Fruit fly (Drosophila melanogaster) whole organism, embryonic: Measurements from ENCODE around the gene CG43093.

Experiments
- Atf6 ChIP-seq: fragments of 200-800 bp; sonication (Bioruptor generic); IDR thresholded peaks from 2 replicates; pipeline ENCODE4 v1.3.6; 2022; ENCODE audit warnings: missing biosample characterization, missing genetic modification characterization
- Awh ChIP-seq: fragments of 200-800 bp; sonication (Bioruptor generic); IDR thresholded peaks from 2 replicates; pipeline ENCODE4, ENCODE4 v1.3.6; 2022; ENCODE audit warnings: missing biosample characterization, missing genetic modification characterization
- CG12104 ChIP-seq: fragments of 200-800 bp; sonication (Bioruptor generic); optimal IDR thresholded peaks from 3 replicates; lab custom pipeline; 2016; ENCODE audit warnings: missing biosample characterization, missing genetic modification characterization
- CG12391 ChIP-seq: fragments of 200-800 bp; sonication (Bioruptor generic); optimal IDR thresholded peaks from 3 replicates; lab custom pipeline; 2018; ENCODE audit warnings: missing biosample characterization, mild to moderate bottlenecking, missing genetic modification characterization, moderate library complexity
- CG14441 ChIP-seq: fragments of 200-800 bp; sonication (Bioruptor generic); IDR thresholded peaks from 2 replicates; pipeline ENCODE4 v1.3.6; 2022; ENCODE audit warnings: missing biosample characterization, missing genetic modification characterization
- CG14667 ChIP-seq: fragments of 200-800 bp; sonication (Bioruptor generic); IDR thresholded peaks from 2 replicates; pipeline ENCODE4 v1.3.6; 2022; ENCODE audit warnings: missing biosample characterization, missing genetic modification characterization
- CG14965 ChIP-seq: fragments of 200-800 bp; sonication (Bioruptor generic); optimal IDR thresholded peaks from 2 replicates; lab custom pipeline; 2016; ENCODE audit warnings: missing biosample characterization, missing genetic modification characterization, borderline replicate concordance
- CG15269 ChIP-seq: fragments of 200-800 bp; sonication (Bioruptor generic); optimal IDR thresholded peaks from 2 replicates; lab custom pipeline; 2018; ENCODE audit warnings: missing biosample characterization, mild to moderate bottlenecking, missing genetic modification characterization, moderate library complexity
- CG1529 ChIP-seq: fragments of 200-800 bp; sonication (Bioruptor generic); optimal IDR thresholded peaks from 3 replicates; lab custom pipeline; 2018; ENCODE audit warnings: missing biosample characterization, missing genetic modification characterization
- CG16779 ChIP-seq: fragments of 200-800 bp; sonication (Bioruptor generic); IDR thresholded peaks from 2 replicates; pipeline ENCODE4 v1.3.6; 2022; ENCODE audit warnings: missing biosample characterization, missing genetic modification characterization
- CG17328 ChIP-seq: fragments of 200-800 bp; sonication (Bioruptor generic); IDR thresholded peaks from 2 replicates; pipeline ENCODE4 v1.3.6; 2022; ENCODE audit warnings: missing biosample characterization, missing genetic modification characterization
- CG17359 ChIP-seq: fragments of 200-800 bp; sonication (Bioruptor generic); optimal IDR thresholded peaks from 3 replicates; lab custom pipeline; 2018; ENCODE audit warnings: missing biosample characterization, mild to moderate bottlenecking, missing genetic modification characterization, moderate library complexity
- CG17912 ChIP-seq: fragments of 200-800 bp; sonication (Bioruptor generic); optimal IDR thresholded peaks from 2 replicates; lab custom pipeline; 2018; ENCODE audit warnings: missing biosample characterization, mild to moderate bottlenecking, missing genetic modification characterization
- CG18476 ChIP-seq: fragments of 200-800 bp; sonication (Bioruptor generic); optimal IDR thresholded peaks from 2 replicates; lab custom pipeline; 2016; ENCODE audit warnings: missing biosample characterization, mild to moderate bottlenecking, missing genetic modification characterization
- CG30431 ChIP-seq: fragments of 200-800 bp; sonication (Bioruptor generic); optimal IDR thresholded peaks from 2 replicates; lab custom pipeline; 2017; ENCODE audit warnings: missing biosample characterization, missing genetic modification characterization
- CG4424 ChIP-seq: fragments of 200-800 bp; sonication (Bioruptor generic); optimal IDR thresholded peaks from 3 replicates; lab custom pipeline; 2016; ENCODE audit warnings: missing biosample characterization, missing genetic modification characterization
- CG6175 ChIP-seq: fragments of 200-800 bp; sonication (Bioruptor generic); IDR thresholded peaks from 3 replicates; pipeline ENCODE4 v1.3.6; 2022; ENCODE audit warnings: missing biosample characterization, missing genetic modification characterization
- CG7357 ChIP-seq: fragments of 200-800 bp; sonication (Bioruptor generic); IDR thresholded peaks from 3 replicates; pipeline ENCODE4 v1.3.6; 2022; ENCODE audit warnings: missing biosample characterization, missing genetic modification characterization
- CG7745 ChIP-seq: fragments of 200-800 bp; sonication (Bioruptor generic); optimal IDR thresholded peaks from 2 replicates; lab custom pipeline; 2018; ENCODE audit warnings: missing biosample characterization, mild to moderate bottlenecking, missing genetic modification characterization, moderate library complexity
- CG7839 ChIP-seq: fragments of 200-800 bp; sonication (Bioruptor generic); optimal IDR thresholded peaks from 3 replicates; lab custom pipeline; 2018; ENCODE audit warnings: missing biosample characterization, mild to moderate bottlenecking, missing genetic modification characterization, moderate library complexity
- CG9797 ChIP-seq: fragments of 200-800 bp; sonication (Bioruptor generic); optimal IDR thresholded peaks from 3 replicates; lab custom pipeline; 2018; ENCODE audit warnings: missing biosample characterization, mild to moderate bottlenecking, missing genetic modification characterization
- Fer1 ChIP-seq: fragments of 200-800 bp; sonication (Bioruptor generic); optimal IDR thresholded peaks from 2 replicates; lab custom pipeline; 2017; ENCODE audit warnings: missing biosample characterization, mild to moderate bottlenecking, missing genetic modification characterization
- Hr78 ChIP-seq, 2 experiments: fragments of 200-800 bp in 1 of 2; fragments of >200 bp in 1 of 2; sonication (Bioruptor generic) in 1 of 2; optimal IDR thresholded peaks; 2 replicates each; lab custom pipeline; 2017 to 2019; ENCODE audit warnings: missing biosample characterization in 2 of 2, missing genetic modification characterization in 2 of 2, mild to moderate bottlenecking in 1 of 2, moderate library complexity in 1 of 2
- PHDP ChIP-seq: fragments of 200-800 bp; sonication (Bioruptor generic); optimal IDR thresholded peaks from 3 replicates; lab custom pipeline; 2018; ENCODE audit warnings: missing biosample characterization, mild to moderate bottlenecking, missing genetic modification characterization, moderate library complexity
- Sin3A ChIP-seq: fragments of >200 bp; optimal IDR thresholded peaks from 2 replicates; lab custom pipeline; 2018
- bab2 ChIP-seq: fragments of 200-800 bp; sonication (Bioruptor generic); optimal IDR thresholded peaks from 2 replicates; lab custom pipeline; 2016; ENCODE audit warnings: missing biosample characterization, missing genetic modification characterization
- chif ChIP-seq, 2 experiments: fragments of 200-800 bp; sonication (Bioruptor generic); optimal IDR thresholded peaks; 3 replicates each; lab custom pipeline; 2016; ENCODE audit warnings: missing biosample characterization in 2 of 2, missing genetic modification characterization in 2 of 2
- chm ChIP-seq: fragments of 200-800 bp; sonication (Bioruptor generic); IDR thresholded peaks from 2 replicates; pipeline ENCODE4 v1.3.6; 2022; ENCODE audit warnings: missing biosample characterization, missing genetic modification characterization
- crc ChIP-seq: fragments of 200-800 bp; sonication (Bioruptor generic); optimal IDR thresholded peaks from 2 replicates; lab custom pipeline; 2016; ENCODE audit warnings: missing biosample characterization, missing genetic modification characterization
- croc ChIP-seq: fragments of 200-800 bp; sonication (Bioruptor generic); conservative IDR thresholded peaks from 3 replicates; pipeline ENCODE4 v1.3.6; 2022; ENCODE audit warnings: missing biosample characterization, missing genetic modification characterization
- emc ChIP-seq: fragments of 200-800 bp; sonication (Bioruptor generic); optimal IDR thresholded peaks from 2 replicates; lab custom pipeline; 2016; ENCODE audit warnings: missing biosample characterization, missing genetic modification characterization
- ems ChIP-seq: fragments of 200-800 bp; sonication (Bioruptor generic); optimal IDR thresholded peaks from 3 replicates; lab custom pipeline; 2016; ENCODE audit warnings: missing biosample characterization, missing genetic modification characterization
- ewg ChIP-seq: fragments of 200-800 bp; sonication (Bioruptor generic); optimal IDR thresholded peaks from 3 replicates; lab custom pipeline; 2017; ENCODE audit warnings: mild to moderate bottlenecking, missing biosample characterization, missing genetic modification reagents, missing genetic modification characterization
- gt ChIP-seq: fragments of 200-800 bp; sonication (Bioruptor generic); IDR thresholded peaks from 2 replicates; pipeline ENCODE4 v1.3.6; 2022; ENCODE audit warnings: missing biosample characterization, missing genetic modification characterization
- kah ChIP-seq: fragments of 200-800 bp; sonication (Bioruptor generic); optimal IDR thresholded peaks from 2 replicates; lab custom pipeline; 2018; ENCODE audit warnings: missing biosample characterization, mild to moderate bottlenecking, missing genetic modification characterization
- lilli ChIP-seq: fragments of 200-800 bp; sonication (Bioruptor generic); optimal IDR thresholded peaks from 3 replicates; lab custom pipeline; 2016; ENCODE audit warnings: missing biosample characterization, missing genetic modification characterization
- lola ChIP-seq, 3 experiments: fragments of >200 bp in 2 of 3; fragments of 200-800 bp in 1 of 3; sonication (Bioruptor generic) in 1 of 3; optimal IDR thresholded peaks; 2 replicates each; lab custom pipeline; 2017 to 2019; ENCODE audit warnings: missing biosample characterization in 3 of 3, missing genetic modification characterization in 3 of 3, mild to moderate bottlenecking in 1 of 3, moderate library complexity in 1 of 3
- p53 ChIP-seq: fragments of 200-800 bp; sonication (Bioruptor generic); optimal IDR thresholded peaks from 2 replicates; lab custom pipeline; 2016; ENCODE audit warnings: missing biosample characterization, missing genetic modification characterization
- pnt ChIP-seq: fragments of 200-800 bp; sonication (Bioruptor generic); optimal IDR thresholded peaks from 3 replicates; lab custom pipeline; 2016; ENCODE audit warnings: missing biosample characterization, missing genetic modification characterization
- pzg ChIP-seq: fragments of 200-800 bp; sonication (Bioruptor generic); optimal IDR thresholded peaks from 3 replicates; lab custom pipeline; 2018; ENCODE audit warnings: missing biosample characterization, mild to moderate bottlenecking, missing genetic modification characterization, moderate library complexity
- repo ChIP-seq: fragments of 200-800 bp; sonication (Bioruptor generic); optimal IDR thresholded peaks from 2 replicates; lab custom pipeline; 2016; ENCODE audit warnings: missing biosample characterization, missing genetic modification characterization
- scrt ChIP-seq: fragments of 200-800 bp; sonication (Bioruptor generic); optimal IDR thresholded peaks from 2 replicates; lab custom pipeline; 2018; ENCODE audit warnings: missing biosample characterization, mild to moderate bottlenecking, missing genetic modification characterization, moderate library complexity
- sens-2 ChIP-seq: fragments of 200-800 bp; sonication (Bioruptor generic); IDR thresholded peaks from 2 replicates; pipeline ENCODE4 v1.3.6; 2022; ENCODE audit warnings: missing biosample characterization, missing genetic modification characterization
- slou ChIP-seq: fragments of 200-800 bp; sonication (Bioruptor generic); optimal IDR thresholded peaks from 3 replicates; lab custom pipeline; 2016; ENCODE audit warnings: missing biosample characterization, missing genetic modification characterization
- so ChIP-seq: fragments of 200-800 bp; sonication (Bioruptor generic); IDR thresholded peaks from 3 replicates; pipeline ENCODE4 v1.3.6; 2022; ENCODE audit warnings: missing biosample characterization, missing genetic modification characterization
- sqz ChIP-seq: fragments of 200-800 bp; sonication (Bioruptor generic); optimal IDR thresholded peaks from 3 replicates; lab custom pipeline; 2018; ENCODE audit warnings: missing biosample characterization, mild to moderate bottlenecking, missing genetic modification characterization
- tll ChIP-seq, 2 experiments: fragments of 200-800 bp in 1 of 2; fragments of >200 bp in 1 of 2; sonication (Bioruptor generic) in 1 of 2; optimal IDR thresholded peaks; 2 replicates each; lab custom pipeline; 2017 to 2019; ENCODE audit warnings: missing biosample characterization in 2 of 2, missing genetic modification characterization in 2 of 2, mild to moderate bottlenecking in 1 of 2, moderate library complexity in 1 of 2
- tna ChIP-seq: fragments of 200-800 bp; sonication (Bioruptor generic); IDR thresholded peaks from 2 replicates; pipeline ENCODE4 v1.3.6; 2022; ENCODE audit warnings: missing biosample characterization, missing genetic modification characterization; ENCODE audit not compliant: partially characterized antibody
- unpg ChIP-seq: fragments of 200-800 bp; sonication (Bioruptor generic); optimal IDR thresholded peaks from 3 replicates; lab custom pipeline; 2018; ENCODE audit warnings: missing biosample characterization, mild to moderate bottlenecking, missing genetic modification characterization, moderate library complexity
- wdn ChIP-seq: fragments of 200-800 bp; sonication (Bioruptor generic); IDR thresholded peaks from 2 replicates; pipeline ENCODE4 v1.3.6; 2022; ENCODE audit warnings: missing biosample characterization, missing genetic modification characterization

The CG43093 gene

DNA sequence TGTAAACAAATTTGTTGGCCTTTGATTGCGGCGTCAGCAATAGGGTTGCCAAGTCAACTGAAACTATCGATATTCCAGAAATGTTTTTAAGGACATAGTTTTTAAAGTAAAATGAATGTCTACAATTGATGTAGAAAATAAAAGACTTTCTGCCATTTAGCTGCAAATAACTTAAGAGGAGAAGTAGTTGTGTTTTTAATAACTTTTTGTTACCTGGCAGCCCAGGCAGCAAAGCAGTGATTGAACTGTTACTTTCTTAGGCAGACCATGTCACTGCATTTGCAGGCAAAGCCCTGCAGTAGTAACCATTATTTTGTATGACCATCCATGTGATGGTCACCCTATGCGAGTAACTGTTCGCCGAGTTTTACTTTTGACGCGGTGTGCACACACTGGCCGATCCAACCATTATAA, 19.6 kb downstream of the CG43093 start, which contains the start of the genes rumi, CG7029 and Usp12-46:
rumi (minus strand) TSS at position 64 of the 414 bp plus-strand sequence.
CG7029 (plus strand) TSS at position 368 of the 414 bp plus-strand sequence.
Usp12-46 (plus strand) TSS at position 368 of the 414 bp plus-strand sequence.
- TF ChIP-seq unpg (GFP tag; lab: Kevin White, UChicago) (peak; percentile 89), chm (GFP tag; lab: Robert Waterston, UW) (peak; percentile 79; the same call in 1 of the 2 replicates), Atf6 (GFP tag; lab: Robert Waterston, UW) (peak; percentile 87), PHDP (peak; percentile 85), crc (GFP tag; lab: Kevin White, UChicago) (peak; percentile 74), CG17328 (GFP tag; lab: Robert Waterston, UW) (peak; percentile 90), Hr78 (GFP tag; optimal IDR thresholded peaks at IDR 0.05; lab: Kevin White, UChicago) (no peak), croc (GFP tag; lab: Robert Waterston, UW) (peak; percentile 60), CG14667 (GFP tag; lab: Robert Waterston, UW) (peak; percentile 59; the same call in 1 of the 2 replicates), wdn (GFP tag; lab: Robert Waterston, UW) (peak; percentile 71), kah (GFP tag; lab: Kevin White, UChicago) (no peak), pzg (GFP tag; lab: Kevin White, UChicago) (peak; percentile 90), p53 (GFP tag; lab: Kevin White, UChicago) (peak; percentile 86), CG14441 (GFP tag; lab: Robert Waterston, UW) (peak; percentile 84), tna (GFP tag; lab: Robert Waterston, UW) (no peak), so (GFP tag; lab: Robert Waterston, UW) (peak; percentile 77; the same call in 1 of the 3 replicates), bab2 (peak; percentile 88), CG7357 (GFP tag; lab: Robert Waterston, UW) (peak; percentile 60; the same call in 2 of the 3 replicates), CG7839 (tag; lab: Kevin White, UChicago) (peak; percentile 85), CG30431 (GFP tag; lab: Kevin White, UChicago) (peak; percentile 72), repo (GFP tag; lab: Kevin White, UChicago) (peak; percentile 88), tll (GFP tag; optimal IDR thresholded peaks at IDR 0.05; lab: Kevin White, UChicago) (peak in 1 of 2 experiments; percentile 35), CG17359 (tag; lab: Kevin White, UChicago) (peak; percentile 84), CG9797 (peak; percentile 41), CG18476 (GFP tag; lab: Kevin White, UChicago) (peak; percentile 81), CG6175 (peak; percentile 52; the same call in 2 of the 3 replicates), lilli (GFP tag; lab: Kevin White, UChicago) (peak; percentile 95), CG12104 (GFP tag; lab: Kevin White, UChicago) (peak; percentile 20), emc (GFP tag; lab: Kevin White, UChicago) (peak; percentile 76), lola (GFP tag; optimal IDR thresholded peaks at IDR 0.05; lab: Kevin White, UChicago) (peak in 1 of 3 experiments; percentile 84), ems (GFP tag; lab: Kevin White, UChicago) (peak; percentile 85), slou (GFP tag; lab: Kevin White, UChicago) (peak; percentile 69), CG16779 (peak; percentile 76; the same call in 1 of the 2 replicates), CG4424 (GFP tag; lab: Kevin White, UChicago) (peak; percentile 88), Sin3A (lab: Kevin White, UChicago) (peak; percentile 87), gt (GFP tag; lab: Robert Waterston, UW) (peak; percentile 16; the same call in 1 of the 2 replicates), CG14965 (no peak), pnt (peak; percentile 80), sens-2 (GFP tag; lab: Robert Waterston, UW) (peak; percentile 77; the same call in 1 of the 2 replicates), CG12391 (tag; lab: Kevin White, UChicago) (peak; percentile 92), CG1529 (GFP tag; lab: Kevin White, UChicago) (peak; percentile 58), CG15269 (tag; lab: Kevin White, UChicago) (peak; percentile 86), ewg (GFP tag; lab: Kevin White, UChicago) (peak; percentile 67), CG7745 (tag; lab: Kevin White, UChicago) (no peak), sqz (GFP tag; lab: Kevin White, UChicago) (peak; percentile 57), chif (GFP tag; optimal IDR thresholded peaks at IDR 0.05; lab: Kevin White, UChicago) (peak; percentile 87 to 93), scrt (GFP tag; lab: Kevin White, UChicago) (peak; percentile 79), Awh (GFP tag; lab: Robert Waterston, UW) (peak; percentile 63), CG17912 (GFP tag; lab: Kevin White, UChicago) (peak; percentile 68), Fer1 (GFP tag; lab: Kevin White, UChicago) (peak; percentile 75)
